Fruit fly (Drosophila melanogaster) whole organism, embryonic: Measurements from ENCODE around the gene rhea.

ENCODE experiments used
- B-H1 ChIP-seq: fragments of 200-800 bp; sonication (Bioruptor generic); IDR thresholded peaks from 3 replicates; pipeline ENCODE4 v1.3.6; 2022; ENCODE audit warnings: missing biosample characterization, missing genetic modification characterization
- CG10274 ChIP-seq: fragments of 200-800 bp; sonication (Bioruptor generic); optimal IDR thresholded peaks from 3 replicates; lab custom pipeline; 2017; ENCODE audit warnings: missing biosample characterization, mild to moderate bottlenecking, missing genetic modification characterization
- CG11085 ChIP-seq: fragments of 200-800 bp; sonication (Bioruptor generic); IDR thresholded peaks from 2 replicates; pipeline ENCODE4 v1.3.6; 2022; ENCODE audit warnings: missing biosample characterization, missing genetic modification characterization
- CG11456 ChIP-seq: fragments of 200-800 bp; sonication (Bioruptor generic); IDR thresholded peaks from 3 replicates; pipeline ENCODE4 v1.3.6; 2022; ENCODE audit warnings: missing biosample characterization, missing genetic modification characterization
- CG11695 ChIP-seq: fragments of 200-800 bp; sonication (Bioruptor generic); IDR thresholded peaks from 3 replicates; pipeline ENCODE4 v1.3.6; 2022; ENCODE audit warnings: missing biosample characterization, missing genetic modification characterization
- CG11723 ChIP-seq: fragments of 200-800 bp; sonication (Bioruptor generic); optimal IDR thresholded peaks from 2 replicates; lab custom pipeline; 2017; ENCODE audit warnings: missing biosample characterization, mild to moderate bottlenecking, missing genetic modification characterization
- CG14014 ChIP-seq: fragments of 200-800 bp; sonication (Bioruptor generic); IDR thresholded peaks from 2 replicates; pipeline ENCODE4 v1.3.6; 2022; ENCODE audit warnings: missing biosample characterization, missing genetic modification characterization
- CG4820 ChIP-seq: fragments of 200-800 bp; sonication (Bioruptor generic); optimal IDR thresholded peaks from 3 replicates; lab custom pipeline; 2016; ENCODE audit warnings: missing biosample characterization, missing genetic modification characterization
- CG4854 ChIP-seq: fragments of 200-800 bp; sonication (Bioruptor generic); optimal IDR thresholded peaks from 2 replicates; lab custom pipeline; 2016; ENCODE audit warnings: missing biosample characterization, missing genetic modification characterization, inconsistent platforms
- CG7786 ChIP-seq: fragments of 200-800 bp; sonication (Bioruptor generic); optimal IDR thresholded peaks from 2 replicates; lab custom pipeline; 2016; ENCODE audit warnings: missing biosample characterization, missing genetic modification characterization
- CG7963 ChIP-seq: fragments of 200-800 bp; sonication (Bioruptor generic); IDR thresholded peaks from 3 replicates; pipeline ENCODE4 v1.3.6; 2022; ENCODE audit warnings: missing biosample characterization, missing genetic modification characterization; ENCODE audit not compliant: partially characterized antibody
- CG8944 ChIP-seq: fragments of 200-800 bp; sonication (Bioruptor generic); optimal IDR thresholded peaks from 3 replicates; lab custom pipeline; 2016; ENCODE audit warnings: missing biosample characterization, missing genetic modification characterization
- CG9437 ChIP-seq: fragments of 200-800 bp; sonication (Bioruptor generic); optimal IDR thresholded peaks from 2 replicates; lab custom pipeline; 2018; ENCODE audit warnings: missing biosample characterization, mild to moderate bottlenecking, missing genetic modification characterization
- CTCF ChIP-seq: fragments of 200-800 bp; sonication (Bioruptor generic); optimal IDR thresholded peaks from 2 replicates; lab custom pipeline; 2017; ENCODE audit warnings: missing biosample characterization, mild to moderate bottlenecking, missing genetic modification characterization, moderate library complexity
- D ChIP-seq, 2 experiments: fragments of 200-800 bp in 1 of 2; fragments of >200 bp in 1 of 2; sonication (Bioruptor generic) in 1 of 2; optimal IDR thresholded peaks; 2 replicates in 1 of 2; 3 replicates in 1 of 2; lab custom pipeline; 2017; ENCODE audit warnings: mild to moderate bottlenecking in 1 of 2, missing biosample characterization in 1 of 2, missing genetic modification characterization in 1 of 2, missing genetic modification reagents in 1 of 2
- Dfd ChIP-seq, 2 experiments: fragments of >200 bp; optimal IDR thresholded peaks; 2 replicates each; lab custom pipeline; 2017; ENCODE audit warnings: missing biosample characterization in 2 of 2, missing genetic modification characterization in 2 of 2
- Doc3 ChIP-seq: fragments of 200-800 bp; sonication (Bioruptor generic); IDR thresholded peaks from 3 replicates; pipeline ENCODE4 v1.3.6; 2022; ENCODE audit warnings: missing biosample characterization, missing genetic modification characterization; ENCODE audit not compliant: partially characterized antibody
- HLH4C ChIP-seq: fragments of 200-800 bp; sonication (Bioruptor generic); IDR thresholded peaks from 3 replicates; pipeline ENCODE4 v1.3.6; 2022; ENCODE audit warnings: missing biosample characterization, missing genetic modification characterization; ENCODE audit not compliant: partially characterized antibody
- HLH54F ChIP-seq: fragments of 200-800 bp; sonication (Bioruptor generic); optimal IDR thresholded peaks from 3 replicates; lab custom pipeline; 2016; ENCODE audit warnings: missing biosample characterization, missing genetic modification characterization
- HLHmδ ChIP-seq: fragments of 200-800 bp; sonication (Bioruptor generic); optimal IDR thresholded peaks from 2 replicates; lab custom pipeline; 2018; ENCODE audit warnings: missing biosample characterization, mild to moderate bottlenecking, missing genetic modification characterization, moderate library complexity
- Mes4 ChIP-seq: fragments of 200-800 bp; sonication (Bioruptor generic); optimal IDR thresholded peaks from 2 replicates; lab custom pipeline; 2016; ENCODE audit warnings: missing biosample characterization, missing genetic modification characterization
- Optix ChIP-seq: fragments of 200-800 bp; sonication (Bioruptor generic); IDR thresholded peaks from 3 replicates; pipeline ENCODE4 v1.3.6; 2022; ENCODE audit warnings: missing biosample characterization, missing genetic modification characterization
- Ptx1 ChIP-seq: fragments of 200-800 bp; sonication (Bioruptor generic); IDR thresholded peaks from 2 replicates; pipeline ENCODE4 v1.3.6; 2022; ENCODE audit warnings: missing biosample characterization, missing genetic modification characterization
- Scr ChIP-seq: fragments of 200-800 bp; sonication (Bioruptor generic); IDR thresholded peaks from 2 replicates; pipeline ENCODE4 v1.3.6; 2022; ENCODE audit warnings: missing biosample characterization, missing genetic modification characterization; ENCODE audit not compliant: partially characterized antibody
- Ssrp ChIP-seq: fragments of 200-800 bp; sonication (Bioruptor generic); optimal IDR thresholded peaks from 2 replicates; lab custom pipeline; 2018; ENCODE audit warnings: missing biosample characterization, mild to moderate bottlenecking, missing genetic modification characterization, moderate library complexity
- Stat92E ChIP-seq, 3 experiments: fragments of >200 bp in 2 of 3; fragments of 200-800 bp in 1 of 3; sonication (Bioruptor generic) in 1 of 3; optimal IDR thresholded peaks; 2 replicates each; lab custom pipeline; 2017 to 2019; ENCODE audit warnings: missing biosample characterization in 3 of 3, missing genetic modification characterization in 3 of 3, mild to moderate bottlenecking in 1 of 3, moderate library complexity in 1 of 3
- Xbp1 ChIP-seq: fragments of 200-800 bp; sonication (Bioruptor generic); optimal IDR thresholded peaks from 3 replicates; lab custom pipeline; 2016; ENCODE audit warnings: missing biosample characterization, mild to moderate bottlenecking, missing genetic modification characterization
- aop ChIP-seq: fragments of 200-800 bp; sonication (Bioruptor generic); IDR thresholded peaks from 2 replicates; pipeline ENCODE4 v1.3.6; 2022; ENCODE audit warnings: missing biosample characterization, missing genetic modification characterization
- chinmo ChIP-seq: fragments of 200-800 bp; sonication (Bioruptor generic); IDR thresholded peaks from 4 replicates; pipeline ENCODE4 v1.3.6; 2022; ENCODE audit warnings: missing biosample characterization, missing genetic modification characterization; ENCODE audit not compliant: partially characterized antibody
- chm ChIP-seq: fragments of 200-800 bp; sonication (Bioruptor generic); IDR thresholded peaks from 2 replicates; pipeline ENCODE4 v1.3.6; 2022; ENCODE audit warnings: missing biosample characterization, missing genetic modification characterization
- crol ChIP-seq: fragments of 200-800 bp; sonication (Bioruptor generic); IDR thresholded peaks from 2 replicates; pipeline ENCODE4 v1.3.6; 2022; ENCODE audit warnings: missing biosample characterization, missing genetic modification characterization
- dysf ChIP-seq: fragments of 200-800 bp; sonication (Bioruptor generic); IDR thresholded peaks from 3 replicates; pipeline ENCODE4 v1.3.6; 2022; ENCODE audit warnings: missing biosample characterization, missing genetic modification characterization
- gfzf ChIP-seq: fragments of 200-800 bp; sonication (Bioruptor generic); optimal IDR thresholded peaks from 2 replicates; lab custom pipeline; 2016; ENCODE audit warnings: missing biosample characterization, mild to moderate bottlenecking, missing genetic modification characterization, moderate library complexity
- hkb ChIP-seq, 2 experiments: fragments of 200-800 bp in 1 of 2; fragments of >200 bp in 1 of 2; sonication (Bioruptor generic) in 1 of 2; IDR thresholded peaks in 1 of 2; optimal IDR thresholded peaks in 1 of 2; 2 replicates each; pipeline versions ENCODE4 v1.3.6 to Lab custom; 2017 to 2022; ENCODE audit warnings: missing biosample characterization in 1 of 2, missing genetic modification characterization in 1 of 2
- lab ChIP-seq: fragments of 200-800 bp; sonication (Bioruptor generic); optimal IDR thresholded peaks from 3 replicates; lab custom pipeline; 2017; ENCODE audit warnings: missing biosample characterization, missing genetic modification characterization, mild to moderate bottlenecking, moderate library complexity, missing genetic modification reagents
- lbe ChIP-seq: fragments of 200-800 bp; sonication (Bioruptor generic); optimal IDR thresholded peaks from 2 replicates; lab custom pipeline; 2016; ENCODE audit warnings: missing biosample characterization, mild to moderate bottlenecking, missing genetic modification characterization
- lmd ChIP-seq: fragments of 200-800 bp; sonication (Bioruptor generic); IDR thresholded peaks from 2 replicates; pipeline ENCODE4 v1.3.6; 2022; ENCODE audit warnings: missing biosample characterization, missing genetic modification characterization
- nerfin-2 ChIP-seq: fragments of 200-800 bp; sonication (Bioruptor generic); IDR thresholded peaks from 2 replicates; pipeline ENCODE4 v1.3.6; 2022; ENCODE audit warnings: missing biosample characterization, missing genetic modification characterization; ENCODE audit not compliant: partially characterized antibody
- nmo ChIP-seq: fragments of 200-800 bp; sonication (Bioruptor generic); optimal IDR thresholded peaks from 2 replicates; lab custom pipeline; 2018; ENCODE audit warnings: missing biosample characterization, mild to moderate bottlenecking, missing genetic modification characterization, moderate library complexity
- nom ChIP-seq: fragments of 200-800 bp; sonication (Bioruptor generic); optimal IDR thresholded peaks from 2 replicates; lab custom pipeline; 2017; ENCODE audit warnings: missing biosample characterization, missing genetic modification characterization, mild to moderate bottlenecking, moderate library complexity, missing genetic modification reagents
- otp ChIP-seq: fragments of 200-800 bp; sonication (Bioruptor generic); IDR thresholded peaks from 3 replicates; pipeline ENCODE4, ENCODE4 v1.3.6; 2022; ENCODE audit warnings: missing biosample characterization, missing genetic modification characterization
- peb ChIP-seq: fragments of 200-800 bp; sonication (Bioruptor generic); IDR thresholded peaks from 2 replicates; pipeline ENCODE4 v1.3.6; 2022; ENCODE audit warnings: missing biosample characterization, missing genetic modification characterization
- pfk ChIP-seq: fragments of 200-800 bp; sonication (Bioruptor generic); optimal IDR thresholded peaks from 2 replicates; lab custom pipeline; 2018; ENCODE audit warnings: missing biosample characterization, mild to moderate bottlenecking, missing genetic modification characterization, moderate library complexity
- rib ChIP-seq: fragments of 200-800 bp; sonication (Bioruptor generic); IDR thresholded peaks from 2 replicates; pipeline ENCODE4 v1.3.6; 2022; ENCODE audit warnings: missing biosample characterization, missing genetic modification characterization
- ro ChIP-seq: fragments of 200-800 bp; sonication (Bioruptor generic); IDR thresholded peaks from 2 replicates; pipeline ENCODE4 v1.3.6; 2022; ENCODE audit warnings: missing biosample characterization, missing genetic modification characterization
- sisA ChIP-seq: fragments of 200-800 bp; sonication (Bioruptor generic); IDR thresholded peaks from 2 replicates; pipeline ENCODE4 v1.3.6; 2022; ENCODE audit warnings: missing biosample characterization, missing genetic modification characterization
- sr ChIP-seq: fragments of 200-800 bp; sonication (Bioruptor generic); IDR thresholded peaks from 3 replicates; pipeline ENCODE4 v1.3.6; 2022; ENCODE audit warnings: missing biosample characterization, missing genetic modification characterization
- tap ChIP-seq: fragments of 200-800 bp; optimal IDR thresholded peaks from 3 replicates; lab custom pipeline; 2019; ENCODE audit warnings: missing biosample characterization, mild to moderate bottlenecking, missing genetic modification characterization, moderate library complexity
- zen2 ChIP-seq: fragments of 200-800 bp; sonication (Bioruptor generic); IDR thresholded peaks from 3 replicates; pipeline ENCODE4 v1.3.6; 2022; ENCODE audit warnings: missing biosample characterization, missing genetic modification characterization; ENCODE audit not compliant: partially characterized antibody
- zfh2 ChIP-seq: fragments of 200-800 bp; sonication (Bioruptor generic); optimal IDR thresholded peaks from 2 replicates; lab custom pipeline; 2016; ENCODE audit warnings: missing biosample characterization, missing genetic modification characterization

The rhea gene

DNA sequence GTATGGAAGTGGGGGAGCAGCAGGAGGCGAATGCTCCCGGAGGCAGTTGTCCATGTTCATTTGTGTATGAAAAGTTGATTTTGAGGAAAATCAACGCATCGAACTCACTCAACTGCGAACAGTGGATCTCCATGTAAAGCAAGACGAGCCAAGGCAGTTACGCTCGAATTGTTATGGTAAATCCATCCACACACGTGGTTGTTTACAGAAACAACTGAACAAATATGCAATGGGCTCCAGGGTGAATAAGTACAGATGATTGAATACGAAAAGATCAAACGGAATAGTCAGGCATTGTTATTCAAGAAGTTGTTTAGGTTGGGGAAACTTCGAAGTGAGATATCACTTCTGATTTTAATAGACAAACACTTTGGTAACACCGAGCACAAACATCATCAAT lies 39.3 kb downstream of the rhea start (continued):
- TF ChIP-seq otp (GFP tag; lab: Robert Waterston, UW) (no peak), nmo (no peak), Mes4 (GFP tag; lab: Kevin White, UChicago) (peak; percentile 11), Scr (GFP tag; lab: Robert Waterston, UW) (no peak), CG8944 (GFP tag; lab: Kevin White, UChicago) (no peak), CG11723 (no peak), nerfin-2 (GFP tag; lab: Robert Waterston, UW) (no peak), Xbp1 (GFP tag; lab: Kevin White, UChicago) (no peak), zen2 (GFP tag; lab: Robert Waterston, UW) (no peak), CG11456 (0 out of 3 replicates have a peak, but pooled peaks have one; percentile 41), D (optimal IDR thresholded peaks at IDR 0.05; lab: Kevin White, UChicago) (no peak), D (GFP tag; optimal IDR thresholded peaks at IDR 0.05; lab: Kevin White, UChicago) (peak; percentile 27), CG10274 (GFP tag; lab: Kevin White, UChicago) (no peak), ro (GFP tag; lab: Robert Waterston, UW) (no peak), Doc3 (no peak), crol (GFP tag; lab: Robert Waterston, UW) (no peak), rib (GFP tag; lab: Robert Waterston, UW) (0 out of 2 replicates have a peak, but pooled peaks have one; percentile 31), dysf (GFP tag; lab: Robert Waterston, UW) (no peak; the same call in 2 of the 3 replicates), sisA (no peak), hkb (optimal IDR thresholded peaks at IDR 0.05; lab: Kevin White, UChicago) (no peak), hkb (GFP tag; IDR thresholded peaks at IDR 0.05; lab: Robert Waterston, UW) (peak; percentile 68), zfh2 (GFP tag; lab: Kevin White, UChicago) (no peak), lbe (GFP tag; lab: Kevin White, UChicago) (no peak), aop (GFP tag; lab: Robert Waterston, UW) (no peak), CG11695 (GFP tag; lab: Robert Waterston, UW) (0 out of 3 replicates have a peak, but pooled peaks have one; percentile 25), CG4854 (GFP tag; lab: Kevin White, UChicago) (no peak), chinmo (GFP tag; lab: Robert Waterston, UW) (no peak), HLH4C (no peak), CG9437 (GFP tag; lab: Kevin White, UChicago) (no peak), nom (GFP tag; lab: Kevin White, UChicago) (no peak), HLH54F (GFP tag; lab: Kevin White, UChicago) (no peak), CG7786 (GFP tag; lab: Kevin White, UChicago) (no peak), gfzf (GFP tag; lab: Kevin White, UChicago) (no peak), tap (tag; lab: Kevin White, UChicago) (no peak), CG7963 (GFP tag; lab: Robert Waterston, UW) (no peak), B-H1 (no peak; the same call in 2 of the 3 replicates), CG14014 (GFP tag; lab: Robert Waterston, UW) (peak; percentile 45; the same call in 1 of the 2 replicates), Ssrp (tag; lab: Kevin White, UChicago) (no peak), pfk (GFP tag; lab: Kevin White, UChicago) (no peak), sr (GFP tag; lab: Robert Waterston, UW) (no peak), peb (GFP tag; lab: Robert Waterston, UW) (no peak), chm (GFP tag; lab: Robert Waterston, UW) (no peak), CG11085 (GFP tag; lab: Robert Waterston, UW) (peak; percentile 24; the same call in 1 of the 2 replicates), Dfd (GFP tag; optimal IDR thresholded peaks at IDR 0.05; lab: Kevin White, UChicago) (no peak), Optix (GFP tag; lab: Robert Waterston, UW) (no peak), CTCF (GFP tag; lab: Kevin White, UChicago) (no peak), lab (GFP tag; lab: Kevin White, UChicago) (peak; percentile 82), lmd (GFP tag; lab: Robert Waterston, UW) (no peak), CG4820 (GFP tag; lab: Kevin White, UChicago) (no peak), HLHmδ (GFP tag; lab: Kevin White, UChicago) (no peak), Stat92E (GFP tag; optimal IDR thresholded peaks at IDR 0.05; lab: Kevin White, UChicago) (no peak), Ptx1 (GFP tag; lab: Robert Waterston, UW) (no peak)
